Fruit fly (Drosophila melanogaster) whole organism, embryonic: ENCODE results near the gene PXo.

Source experiments
- CG12744 ChIP-seq: fragments of 200-800 bp; sonication (Bioruptor generic); optimal IDR thresholded peaks from 2 replicates; lab custom pipeline; 2016; ENCODE audit warnings: missing biosample characterization, missing genetic modification characterization
- CG13296 ChIP-seq: fragments of 200-800 bp; sonication (Bioruptor generic); optimal IDR thresholded peaks from 3 replicates; lab custom pipeline; 2018; ENCODE audit warnings: missing biosample characterization, mild to moderate bottlenecking, missing genetic modification characterization
- CG14860 ChIP-seq: fragments of 200-800 bp; sonication (Bioruptor generic); IDR thresholded peaks from 3 replicates; pipeline ENCODE4 v1.3.6; 2022; ENCODE audit warnings: missing biosample characterization, missing genetic modification characterization; ENCODE audit not compliant: partially characterized antibody
- CG17829 ChIP-seq: fragments of 200-800 bp; optimal IDR thresholded peaks from 2 replicates; lab custom pipeline; 2019; ENCODE audit warnings: missing biosample characterization, mild to moderate bottlenecking, missing genetic modification characterization, moderate library complexity
- CG18599 ChIP-seq: fragments of 200-800 bp; sonication (Bioruptor generic); optimal IDR thresholded peaks from 3 replicates; lab custom pipeline; 2017; ENCODE audit warnings: missing biosample characterization, missing genetic modification characterization, mild to moderate bottlenecking, moderate library complexity, missing genetic modification reagents
- CG18764 ChIP-seq: fragments of 200-800 bp; sonication (Bioruptor generic); optimal IDR thresholded peaks from 3 replicates; lab custom pipeline; 2016; ENCODE audit warnings: missing biosample characterization, missing genetic modification characterization
- CG31388 ChIP-seq: fragments of 200-800 bp; sonication (Bioruptor generic); optimal IDR thresholded peaks from 2 replicates; lab custom pipeline; 2016; ENCODE audit warnings: missing biosample characterization, missing genetic modification characterization
- CG4282 ChIP-seq: fragments of 200-800 bp; sonication (Bioruptor generic); optimal IDR thresholded peaks from 2 replicates; lab custom pipeline; 2016; ENCODE audit warnings: missing biosample characterization, missing genetic modification characterization
- CG7839 ChIP-seq: fragments of 200-800 bp; sonication (Bioruptor generic); optimal IDR thresholded peaks from 3 replicates; lab custom pipeline; 2018; ENCODE audit warnings: missing biosample characterization, mild to moderate bottlenecking, missing genetic modification characterization, moderate library complexity
- CG7928 ChIP-seq: fragments of 200-800 bp; sonication (Bioruptor generic); optimal IDR thresholded peaks from 2 replicates; lab custom pipeline; 2017; ENCODE audit warnings: missing biosample characterization, mild to moderate bottlenecking, missing genetic modification characterization
- CG7963 ChIP-seq: fragments of 200-800 bp; sonication (Bioruptor generic); IDR thresholded peaks from 3 replicates; pipeline ENCODE4 v1.3.6; 2022; ENCODE audit warnings: missing biosample characterization, missing genetic modification characterization; ENCODE audit not compliant: partially characterized antibody
- CG8290 ChIP-seq, 3 experiments: fragments of 200-800 bp; sonication (Bioruptor generic); optimal IDR thresholded peaks; 2 replicates each; lab custom pipeline; 2016 to 2019; ENCODE audit warnings: missing biosample characterization in 3 of 3, missing genetic modification characterization in 3 of 3, mild to moderate bottlenecking in 2 of 3, moderate library complexity in 1 of 3
- Camta ChIP-seq: fragments of 200-800 bp; sonication (Bioruptor generic); optimal IDR thresholded peaks from 2 replicates; lab custom pipeline; 2016; ENCODE audit warnings: missing biosample characterization, missing genetic modification characterization
- Dp ChIP-seq: fragments of 200-800 bp; sonication (Bioruptor generic); optimal IDR thresholded peaks from 2 replicates; lab custom pipeline; 2018; ENCODE audit warnings: missing biosample characterization, mild to moderate bottlenecking, missing genetic modification characterization, moderate library complexity
- ERR ChIP-seq: fragments of 200-800 bp; sonication (Bioruptor generic); optimal IDR thresholded peaks from 2 replicates; lab custom pipeline; 2016; ENCODE audit warnings: missing biosample characterization, missing genetic modification characterization
- Fer1 ChIP-seq: fragments of 200-800 bp; sonication (Bioruptor generic); optimal IDR thresholded peaks from 2 replicates; lab custom pipeline; 2017; ENCODE audit warnings: missing biosample characterization, mild to moderate bottlenecking, missing genetic modification characterization
- Gug ChIP-seq: fragments of 200-800 bp; sonication (Bioruptor generic); IDR thresholded peaks from 4 replicates; pipeline ENCODE4 v1.3.6; 2022; ENCODE audit warnings: missing biosample characterization, missing genetic modification characterization
- Hey ChIP-seq: fragments of 200-800 bp; sonication (Bioruptor generic); optimal IDR thresholded peaks from 3 replicates; lab custom pipeline; 2018; ENCODE audit warnings: missing biosample characterization, mild to moderate bottlenecking, missing genetic modification characterization
- Mad ChIP-seq: fragments of 200-800 bp; sonication (Bioruptor generic); optimal IDR thresholded peaks from 2 replicates; lab custom pipeline; 2016; ENCODE audit warnings: missing biosample characterization, missing genetic modification characterization
- NFAT ChIP-seq: fragments of 200-800 bp; sonication (Bioruptor generic); IDR thresholded peaks from 2 replicates; pipeline ENCODE4 v1.3.6; 2022; ENCODE audit warnings: missing biosample characterization, missing genetic modification characterization
- Oaz ChIP-seq: fragments of 200-800 bp; sonication (Bioruptor generic); IDR thresholded peaks from 2 replicates; pipeline ENCODE4 v1.3.6; 2022; ENCODE audit warnings: missing biosample characterization, missing genetic modification characterization
- Pdp1 ChIP-seq, 2 experiments: fragments of 200-800 bp; sonication (Bioruptor generic); optimal IDR thresholded peaks; 3 replicates each; lab custom pipeline; 2016; ENCODE audit warnings: missing biosample characterization in 2 of 2, missing genetic modification characterization in 2 of 2, mild to moderate bottlenecking in 1 of 2, moderate library complexity in 1 of 2
- Poxn ChIP-seq: fragments of 200-800 bp; sonication (Bioruptor generic); IDR thresholded peaks from 2 replicates; pipeline ENCODE4 v1.3.6; 2022; ENCODE audit warnings: missing biosample characterization, missing genetic modification characterization
- Rx ChIP-seq: fragments of 200-800 bp; sonication (Bioruptor generic); IDR thresholded peaks from 2 replicates; pipeline ENCODE4 v1.3.6; 2022; ENCODE audit warnings: missing biosample characterization, missing genetic modification characterization
- Spps ChIP-seq: fragments of 200-800 bp; sonication (Bioruptor generic); optimal IDR thresholded peaks from 2 replicates; lab custom pipeline; 2018; ENCODE audit warnings: missing biosample characterization, mild to moderate bottlenecking, missing genetic modification characterization
- ab ChIP-seq: fragments of 200-800 bp; sonication (Bioruptor generic); optimal IDR thresholded peaks from 2 replicates; lab custom pipeline; 2016; ENCODE audit warnings: missing biosample characterization, missing genetic modification characterization
- ac ChIP-seq: fragments of 200-800 bp; sonication (Bioruptor generic); optimal IDR thresholded peaks from 3 replicates; lab custom pipeline; 2017; ENCODE audit warnings: missing biosample characterization, mild to moderate bottlenecking, missing genetic modification characterization
- amos ChIP-seq: fragments of 200-800 bp; sonication (Bioruptor generic); IDR thresholded peaks from 2 replicates; pipeline ENCODE4 v1.3.6; 2022; ENCODE audit warnings: missing biosample characterization, missing genetic modification characterization; ENCODE audit not compliant: partially characterized antibody
- btn ChIP-seq: fragments of 200-800 bp; sonication (Bioruptor generic); optimal IDR thresholded peaks from 2 replicates; lab custom pipeline; 2016; ENCODE audit warnings: missing biosample characterization, missing genetic modification characterization
- cato ChIP-seq: fragments of 200-800 bp; sonication (Bioruptor generic); optimal IDR thresholded peaks from 2 replicates; lab custom pipeline; 2016; ENCODE audit warnings: missing biosample characterization, missing genetic modification characterization, borderline replicate concordance
- ci ChIP-seq: fragments of 200-800 bp; sonication (Bioruptor generic); IDR thresholded peaks from 3 replicates; pipeline ENCODE4 v1.3.6; 2022; ENCODE audit warnings: missing biosample characterization, missing genetic modification characterization
- cwo ChIP-seq: fragments of 200-800 bp; sonication (Bioruptor generic); optimal IDR thresholded peaks from 3 replicates; lab custom pipeline; 2017; ENCODE audit warnings: missing biosample characterization, missing genetic modification characterization, mild to moderate bottlenecking, moderate library complexity, missing genetic modification reagents
- dm ChIP-seq: fragments of 200-800 bp; sonication (Bioruptor generic); optimal IDR thresholded peaks from 3 replicates; lab custom pipeline; 2016; ENCODE audit warnings: missing biosample characterization, missing genetic modification characterization
- gce ChIP-seq: fragments of 200-800 bp; sonication (Bioruptor generic); IDR thresholded peaks from 3 replicates; pipeline ENCODE4 v1.3.6; 2022; ENCODE audit warnings: missing biosample characterization, missing genetic modification characterization
- gcm ChIP-seq: fragments of 200-800 bp; sonication (Bioruptor generic); optimal IDR thresholded peaks from 2 replicates; lab custom pipeline; 2019; ENCODE audit warnings: missing biosample characterization, mild to moderate bottlenecking, missing genetic modification characterization, moderate library complexity
- ind ChIP-seq: fragments of 200-800 bp; sonication (Bioruptor generic); optimal IDR thresholded peaks from 3 replicates; lab custom pipeline; 2016; ENCODE audit warnings: missing biosample characterization, missing genetic modification characterization
- kah ChIP-seq: fragments of 200-800 bp; sonication (Bioruptor generic); optimal IDR thresholded peaks from 2 replicates; lab custom pipeline; 2018; ENCODE audit warnings: missing biosample characterization, mild to moderate bottlenecking, missing genetic modification characterization
- mirr ChIP-seq: fragments of 200-800 bp; sonication (Bioruptor generic); optimal IDR thresholded peaks from 3 replicates; lab custom pipeline; 2018; ENCODE audit warnings: missing biosample characterization, mild to moderate bottlenecking, missing genetic modification characterization
- nerfin-1 ChIP-seq: fragments of 200-800 bp; sonication (Bioruptor generic); optimal IDR thresholded peaks from 3 replicates; lab custom pipeline; 2019; ENCODE audit warnings: missing biosample characterization, mild to moderate bottlenecking, missing genetic modification characterization, moderate library complexity
- onecut ChIP-seq: fragments of 200-800 bp; sonication (Bioruptor generic); IDR thresholded peaks from 2 replicates; pipeline ENCODE4 v1.3.6; 2022; ENCODE audit warnings: missing biosample characterization, missing genetic modification characterization
- phol ChIP-seq: fragments of 200-800 bp; sonication (Bioruptor generic); optimal IDR thresholded peaks from 3 replicates; lab custom pipeline; 2018; ENCODE audit warnings: missing biosample characterization, mild to moderate bottlenecking, missing genetic modification characterization, moderate library complexity
- row ChIP-seq: fragments of 200-800 bp; sonication (Bioruptor generic); IDR thresholded peaks from 3 replicates; pipeline ENCODE4 v1.3.6; 2022; ENCODE audit warnings: missing biosample characterization, missing genetic modification characterization
- sd ChIP-seq: fragments of 200-800 bp; sonication (Bioruptor generic); optimal IDR thresholded peaks from 3 replicates; lab custom pipeline; 2018; ENCODE audit warnings: missing biosample characterization, mild to moderate bottlenecking, missing genetic modification characterization, moderate library complexity
- sug ChIP-seq: fragments of 200-800 bp; optimal IDR thresholded peaks from 2 replicates; lab custom pipeline; 2019; ENCODE audit warnings: missing biosample characterization, mild to moderate bottlenecking, missing genetic modification characterization, moderate library complexity
- tgo ChIP-seq: fragments of 200-800 bp; sonication (Bioruptor generic); IDR thresholded peaks from 3 replicates; pipeline ENCODE4 v1.3.6; 2022; ENCODE audit warnings: missing biosample characterization, missing genetic modification characterization
- tx ChIP-seq: fragments of 200-800 bp; sonication (Bioruptor generic); optimal IDR thresholded peaks from 2 replicates; lab custom pipeline; 2016; ENCODE audit warnings: missing biosample characterization, missing genetic modification characterization
- vvl ChIP-seq: fragments of 200-800 bp; sonication (Bioruptor generic); IDR thresholded peaks from 2 replicates; pipeline ENCODE4 v1.3.6; 2022; ENCODE audit warnings: missing biosample characterization, missing genetic modification characterization
- yki ChIP-seq: fragments of >200 bp; optimal IDR thresholded peaks from 3 replicates; lab custom pipeline; 2018

PXo gene

DNA sequence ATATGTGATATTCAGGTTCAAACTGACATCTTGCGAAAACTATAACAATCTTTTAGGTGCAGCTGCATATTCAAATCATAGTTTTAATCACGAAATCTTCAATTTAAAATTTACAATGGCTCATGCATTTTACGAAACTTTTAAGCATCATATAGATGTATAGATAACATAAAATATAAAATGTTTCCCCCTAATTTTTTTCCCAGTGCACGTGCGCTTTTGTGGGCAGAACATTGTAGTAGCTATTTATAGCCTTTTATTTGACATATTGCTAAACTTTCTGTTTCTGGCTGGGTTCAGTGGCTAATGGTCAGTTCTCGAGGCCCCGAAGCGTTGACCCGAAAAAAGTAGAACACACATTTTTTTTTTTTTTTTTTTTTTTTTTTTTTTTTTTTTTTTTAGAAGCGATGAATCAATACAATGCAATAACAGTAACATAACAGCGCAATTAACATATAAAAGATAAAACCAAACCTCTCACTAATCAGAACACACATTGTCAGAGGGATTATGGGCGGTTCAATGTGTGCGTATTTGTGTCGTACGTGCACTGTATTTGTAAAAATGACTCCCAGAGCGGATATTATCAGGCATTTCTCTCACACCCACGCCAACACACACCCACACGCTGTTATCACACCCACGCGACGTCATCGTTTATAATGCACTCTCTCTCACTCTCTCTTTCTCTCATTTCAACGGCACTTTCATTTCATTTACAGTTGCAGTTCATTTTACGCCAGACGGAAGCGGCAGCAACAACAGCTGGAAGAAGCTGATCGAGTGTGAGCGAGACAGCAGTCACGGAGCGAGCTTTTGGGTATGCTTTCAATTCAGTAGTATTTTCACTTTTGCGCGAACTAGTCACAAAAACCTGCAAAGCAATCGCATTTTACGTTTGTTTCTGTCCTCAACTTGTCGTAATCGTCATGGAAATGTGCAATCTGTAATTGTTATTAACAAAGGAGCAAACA lies 5.2 kb upstream of the PXo start (continued):
- TF ChIP-seq vvl: peak; percentile 22; the same call in 1 of the 2 replicates
- peak; percentile 64; the same call in 2 of the 3 replicates for TF ChIP-seq ci (GFP tag; lab: Robert Waterston, UW)
- peak; percentile 72 for TF ChIP-seq CG7839 (tag; lab: Kevin White, UChicago)
- TF ChIP-seq Pdp1 (GFP tag; optimal IDR thresholded peaks at IDR 0.05; lab: Kevin White, UChicago): peak; percentile 19 to 34
- no peak for TF ChIP-seq nerfin-1
- TF ChIP-seq yki (lab: Kevin White, UChicago): no peak
- no peak for TF ChIP-seq onecut (GFP tag; lab: Robert Waterston, UW)
- TF ChIP-seq ind: peak; percentile 14
- TF ChIP-seq CG12744 (GFP tag; lab: Kevin White, UChicago): peak; percentile 5
- TF ChIP-seq CG14860: no peak
- no peak for TF ChIP-seq CG18764 (GFP tag; lab: Kevin White, UChicago)
- TF ChIP-seq ac (GFP tag; lab: Kevin White, UChicago): no peak
- peak; percentile 23 for TF ChIP-seq tx (GFP tag; lab: Kevin White, UChicago)
- no peak for TF ChIP-seq amos
- TF ChIP-seq gce (GFP tag; lab: Robert Waterston, UW): peak; percentile 18; the same call in 2 of the 3 replicates
- TF ChIP-seq CG17829 (tag; lab: Kevin White, UChicago): peak; percentile 28
- no peak for TF ChIP-seq Gug (GFP tag; lab: Robert Waterston, UW)
- TF ChIP-seq dm (GFP tag; lab: Kevin White, UChicago): no peak
- peak; percentile 20 for TF ChIP-seq Mad (GFP tag; lab: Kevin White, UChicago)
- TF ChIP-seq Hey (tag; lab: Kevin White, UChicago): no peak
- no peak for TF ChIP-seq sug (tag; lab: Kevin White, UChicago)
- TF ChIP-seq CG31388 (GFP tag; lab: Kevin White, UChicago): no peak
- TF ChIP-seq row (GFP tag; lab: Robert Waterston, UW): peak; percentile 55; the same call in 2 of the 3 replicates
- no peak for TF ChIP-seq CG4282 (GFP tag; lab: Kevin White, UChicago)
- no peak for TF ChIP-seq mirr (GFP tag; lab: Kevin White, UChicago)
- no peak for TF ChIP-seq CG13296 (GFP tag; lab: Kevin White, UChicago)
- TF ChIP-seq Oaz (GFP tag; lab: Robert Waterston, UW): 0 out of 2 replicates have a peak, but pooled peaks have one; percentile 23
- no peak for TF ChIP-seq Camta (GFP tag; lab: Kevin White, UChicago)
- TF ChIP-seq Fer1 (GFP tag; lab: Kevin White, UChicago): no peak
- no peak for TF ChIP-seq NFAT (GFP tag; lab: Robert Waterston, UW)
- TF ChIP-seq CG7928: no peak
- no peak for TF ChIP-seq CG7963 (GFP tag; lab: Robert Waterston, UW)
- TF ChIP-seq kah (GFP tag; lab: Kevin White, UChicago): no peak
- TF ChIP-seq sd (tag; lab: Kevin White, UChicago): no peak
- no peak for TF ChIP-seq ERR (GFP tag; lab: Kevin White, UChicago)
- no peak for TF ChIP-seq ab (GFP tag; lab: Kevin White, UChicago)
- peak; percentile 25 for TF ChIP-seq Spps (tag; lab: Kevin White, UChicago)
- no peak for TF ChIP-seq CG8290 (GFP tag; optimal IDR thresholded peaks at IDR 0.05; lab: Kevin White, UChicago)
- TF ChIP-seq CG8290 (tag; optimal IDR thresholded peaks at IDR 0.05; lab: Kevin White, UChicago): no peak
- no peak for TF ChIP-seq cato (GFP tag; lab: Kevin White, UChicago)
- TF ChIP-seq btn: no peak
- no peak for TF ChIP-seq Dp
- peak; percentile 32; the same call in 2 of the 3 replicates for TF ChIP-seq tgo (GFP tag; lab: Robert Waterston, UW)
- no peak for TF ChIP-seq CG18599 (GFP tag; lab: Kevin White, UChicago)
- peak; percentile 13 for TF ChIP-seq gcm (GFP tag; lab: Kevin White, UChicago)
- TF ChIP-seq cwo (GFP tag; lab: Kevin White, UChicago): no peak
- TF ChIP-seq Rx (GFP tag; lab: Robert Waterston, UW): no peak; the same call in 1 of the 2 replicates
- peak; percentile 33 for TF ChIP-seq phol
- TF ChIP-seq Poxn (GFP tag; lab: Robert Waterston, UW): no peak
